Fruit fly (Drosophila melanogaster): ENCODE data around the gene mura.

Gene mura

dm6 chr3R:9533181-9534124, 18.2 kb downstream of the mura start:
- peak; percentile 91 for TF ChIP-seq Dll (optimal IDR thresholded peaks at IDR 0.05)
- no peak for TF ChIP-seq EcR (GFP tag; optimal IDR thresholded peaks at IDR 0.05)
- no peak for TF ChIP-seq usp (GFP tag; optimal IDR thresholded peaks at IDR 0.05)
- no peak for TF ChIP-seq pan (optimal IDR thresholded peaks at IDR 0.05)
- TF ChIP-seq CG8478 (optimal IDR thresholded peaks at IDR 0.05): no peak
- TF ChIP-seq psq (optimal IDR thresholded peaks at IDR 0.05): no peak

- no peak for TF ChIP-seq usp (GFP tag; optimal IDR thresholded peaks at IDR 0.05)
- no peak for TF ChIP-seq CG8478 (optimal IDR thresholded peaks at IDR 0.05)
- no peak for TF ChIP-seq EcR (GFP tag; optimal IDR thresholded peaks at IDR 0.05)
- no peak for TF ChIP-seq pan (optimal IDR thresholded peaks at IDR 0.05)
- peak; percentile 73 for TF ChIP-seq Dll (optimal IDR thresholded peaks at IDR 0.05)
- TF ChIP-seq psq (optimal IDR thresholded peaks at IDR 0.05): no peak
Observed at dm6 chr3R:9532437-9533180, 19.0 kb downstream of the mura start, which contains the start of gene by. Gene by (minus strand): TSS chr3R:9533011.

- no peak for TF ChIP-seq EcR (GFP tag; optimal IDR thresholded peaks at IDR 0.05)
- no peak for TF ChIP-seq pan (optimal IDR thresholded peaks at IDR 0.05)
- no peak for TF ChIP-seq psq (optimal IDR thresholded peaks at IDR 0.05)
- no peak for TF ChIP-seq CG8478 (optimal IDR thresholded peaks at IDR 0.05)
- TF ChIP-seq usp (GFP tag; optimal IDR thresholded peaks at IDR 0.05): no peak
- TF ChIP-seq Dll (optimal IDR thresholded peaks at IDR 0.05): no peak
Observed at dm6 chr3R:9529913-9530312, 21.7 kb downstream of the mura start.

dm6 chr3R:9529387-9529897, 22.2 kb downstream of the mura start:
- TF ChIP-seq EcR (GFP tag; optimal IDR thresholded peaks at IDR 0.05) (no peak), usp (GFP tag; optimal IDR thresholded peaks at IDR 0.05) (no peak), psq (optimal IDR thresholded peaks at IDR 0.05) (no peak), Dll (optimal IDR thresholded peaks at IDR 0.05) (no peak), CG8478 (optimal IDR thresholded peaks at IDR 0.05) (no peak), pan (optimal IDR thresholded peaks at IDR 0.05) (no peak)

dm6 chr3R:9527907-9528842, 23.4 kb downstream of the mura start:
- TF ChIP-seq CG8478 (optimal IDR thresholded peaks at IDR 0.05) (no peak), Dll (optimal IDR thresholded peaks at IDR 0.05) (no peak), psq (optimal IDR thresholded peaks at IDR 0.05) (no peak), EcR (GFP tag; optimal IDR thresholded peaks at IDR 0.05) (no peak), usp (GFP tag; optimal IDR thresholded peaks at IDR 0.05) (no peak), pan (optimal IDR thresholded peaks at IDR 0.05) (no peak)

- TF ChIP-seq pan (optimal IDR thresholded peaks at IDR 0.05) (no peak), CG8478 (optimal IDR thresholded peaks at IDR 0.05) (no peak), psq (optimal IDR thresholded peaks at IDR 0.05) (no peak), EcR (GFP tag; optimal IDR thresholded peaks at IDR 0.05) (no peak), Dll (optimal IDR thresholded peaks at IDR 0.05) (no peak), usp (GFP tag; optimal IDR thresholded peaks at IDR 0.05) (no peak)
Observed at dm6 chr3R:9516400-9516852, 35.2 kb downstream of the mura start.

- TF ChIP-seq Dll (optimal IDR thresholded peaks at IDR 0.05): no peak
- no peak for TF ChIP-seq pan (optimal IDR thresholded peaks at IDR 0.05)
- TF ChIP-seq usp (GFP tag; optimal IDR thresholded peaks at IDR 0.05): no peak
- no peak for TF ChIP-seq psq (optimal IDR thresholded peaks at IDR 0.05)
- no peak for TF ChIP-seq CG8478 (optimal IDR thresholded peaks at IDR 0.05)
- TF ChIP-seq EcR (GFP tag; optimal IDR thresholded peaks at IDR 0.05): no peak
Observed at dm6 chr3R:9515860-9516344, 35.7 kb downstream of the mura start, which contains the start of the genes mRpL47, CG8176 and Kdm3. Gene mRpL47 (minus strand): TSS chr3R:9515908. Gene CG8176 (plus strand): TSS chr3R:9516007. Gene Kdm3 (plus strand): TSS chr3R:9516007.

- no peak for TF ChIP-seq usp (GFP tag; optimal IDR thresholded peaks at IDR 0.05)
- no peak for TF ChIP-seq EcR (GFP tag; optimal IDR thresholded peaks at IDR 0.05)
- no peak for TF ChIP-seq CG8478 (optimal IDR thresholded peaks at IDR 0.05)
- no peak for TF ChIP-seq psq (optimal IDR thresholded peaks at IDR 0.05)
- TF ChIP-seq Dll (optimal IDR thresholded peaks at IDR 0.05): no peak
- no peak for TF ChIP-seq pan (optimal IDR thresholded peaks at IDR 0.05)
Observed at dm6 chr3R:9513052-9513420, 38.6 kb downstream of the mura start, which contains the start of the genes Ras85D and Rlb1. Gene Ras85D (minus strand): TSS chr3R:9513067. Gene Rlb1 (plus strand): TSS chr3R:9513327.

dm6 chr3R:9512193-9513051, 39.2 kb downstream of the mura start:
- TF ChIP-seq CG8478 (optimal IDR thresholded peaks at IDR 0.05) (no peak), pan (optimal IDR thresholded peaks at IDR 0.05) (no peak), psq (optimal IDR thresholded peaks at IDR 0.05) (no peak), Dll (optimal IDR thresholded peaks at IDR 0.05) (peak; percentile 61), usp (GFP tag; optimal IDR thresholded peaks at IDR 0.05) (no peak), EcR (GFP tag; optimal IDR thresholded peaks at IDR 0.05) (peak in 1 of 2 experiments; percentile 12)
